Worm (Caenorhabditis elegans) whole organism, L1 larva: ENCODE data around the gene trap-3.

ENCODE experiments used
- C04F5.9 ChIP-seq: sonication (generic microtip); optimal IDR thresholded peaks from 2 replicates; lab custom pipeline; 2016; ENCODE audit warnings: missing genetic modification characterization, missing compliant biosample characterization
- aha-1 ChIP-seq: fragments of 150-350 bp; optimal IDR thresholded peaks from 2 replicates; lab custom pipeline; 2014; ENCODE audit warnings: missing biosample characterization, missing genetic modification characterization
- alr-1 ChIP-seq: fragments of 200-800 bp; sonication (Bioruptor generic); optimal IDR thresholded peaks from 2 replicates; lab custom pipeline; 2018; ENCODE audit warnings: borderline replicate concordance, mild to moderate bottlenecking, missing genetic modification characterization, missing compliant biosample characterization
- aly-2 ChIP-seq: fragments of 150-350 bp; optimal IDR thresholded peaks from 2 replicates; lab custom pipeline; 2014; ENCODE audit warnings: missing biosample characterization, missing genetic modification characterization
- ama-1 ChIP-seq: fragments of 150-350 bp; optimal IDR thresholded peaks from 2 replicates; lab custom pipeline; 2014
- blmp-1 ChIP-seq: fragments of 150-350 bp; optimal IDR thresholded peaks from 2 replicates; lab custom pipeline; 2014; ENCODE audit warnings: missing biosample characterization, missing genetic modification characterization
- ceh-82 ChIP-seq, 3 experiments: fragments of 150-350 bp in 1 of 3; sonication (generic microtip) in 2 of 3; optimal IDR thresholded peaks; 2 replicates each; lab custom pipeline; 2014 to 2017; ENCODE audit warnings: missing biosample characterization in 3 of 3, missing genetic modification characterization in 3 of 3
- ces-1 ChIP-seq: fragments of 150-350 bp; optimal IDR thresholded peaks from 2 replicates; lab custom pipeline; 2014; ENCODE audit warnings: missing biosample characterization, missing genetic modification reagents, missing genetic modification characterization
- dsc-1 ChIP-seq: sonication (generic microtip); optimal IDR thresholded peaks from 2 replicates; lab custom pipeline; 2016; ENCODE audit warnings: mild to moderate bottlenecking, missing genetic modification characterization, missing compliant biosample characterization
- efl-3 ChIP-seq: fragments of 200-800 bp; sonication (Bioruptor generic); optimal IDR thresholded peaks from 2 replicates; lab custom pipeline; 2018; ENCODE audit warnings: mild to moderate bottlenecking, missing genetic modification characterization, missing compliant biosample characterization
- egl-13 ChIP-seq: sonication (generic microtip); optimal IDR thresholded peaks from 2 replicates; lab custom pipeline; 2016; ENCODE audit warnings: missing genotype, missing genetic modification reagents, missing genetic modification characterization, missing compliant biosample characterization
- elt-2 ChIP-seq: sonication (generic microtip); optimal IDR thresholded peaks from 2 replicates; lab custom pipeline; 2016; ENCODE audit warnings: missing genetic modification characterization, mild to moderate bottlenecking, inconsistent platforms, missing compliant biosample characterization, missing genetic modification reagents
- grh-1 ChIP-seq: fragments of 200-800 bp; sonication (Bioruptor generic); IDR thresholded peaks from 2 replicates; pipeline ENCODE4 v1.3.6; 2022; ENCODE audit warnings: missing genetic modification reagents, missing genetic modification characterization, missing compliant biosample characterization
- irx-1 ChIP-seq: sonication (generic microtip); optimal IDR thresholded peaks from 2 replicates; lab custom pipeline; 2016; ENCODE audit warnings: missing genetic modification characterization, missing compliant biosample characterization
- jun-1 ChIP-seq: fragments of 150-350 bp; optimal IDR thresholded peaks from 2 replicates; lab custom pipeline; 2014; ENCODE audit warnings: missing biosample characterization, missing genetic modification reagents, missing genetic modification characterization
- lin-13 ChIP-seq: fragments of 150-350 bp; optimal IDR thresholded peaks from 2 replicates; lab custom pipeline; 2014; ENCODE audit warnings: missing biosample characterization, missing genetic modification reagents, missing genetic modification characterization
- lin-14 ChIP-seq: fragments of 200-800 bp; sonication (Bioruptor generic); optimal IDR thresholded peaks from 2 replicates; lab custom pipeline; 2018; ENCODE audit warnings: mild to moderate bottlenecking, missing genetic modification characterization, moderate library complexity, missing compliant biosample characterization
- lin-35 ChIP-seq, 2 experiments: fragments of 150-350 bp; optimal IDR thresholded peaks; 2 replicates each; lab custom pipeline; 2014; ENCODE audit warnings: missing biosample characterization in 2 of 2, missing genetic modification characterization in 2 of 2, missing genetic modification reagents in 2 of 2
- mab-9 ChIP-seq: fragments of 200-800 bp; sonication (Bioruptor generic); IDR thresholded peaks from 2 replicates; pipeline ENCODE4 v1.3.6; 2022; ENCODE audit warnings: missing genetic modification reagents, missing genetic modification characterization, missing compliant biosample characterization
- nhr-11 ChIP-seq: fragments of 150-350 bp; optimal IDR thresholded peaks from 2 replicates; lab custom pipeline; 2014; ENCODE audit warnings: missing biosample characterization, missing genetic modification characterization
- nhr-12 ChIP-seq: sonication (generic microtip); optimal IDR thresholded peaks from 2 replicates; lab custom pipeline; 2017; ENCODE audit warnings: missing biosample characterization, missing genetic modification characterization
- nhr-20 ChIP-seq: sonication (generic microtip); optimal IDR thresholded peaks from 2 replicates; lab custom pipeline; 2016; ENCODE audit warnings: mild to moderate bottlenecking, missing genetic modification characterization, missing compliant biosample characterization
- nhr-85 ChIP-seq: sonication (generic microtip); peaks from one replicate; lab custom pipeline; 2016; ENCODE audit warnings: missing genetic modification characterization, inconsistent platforms, missing compliant biosample characterization
- pag-3 ChIP-seq: sonication (generic microtip); optimal IDR thresholded peaks from 2 replicates; lab custom pipeline; 2017; ENCODE audit warnings: missing genetic modification characterization, mild to moderate bottlenecking, missing compliant biosample characterization, antibody characterized with exemption, borderline replicate concordance; ENCODE audit not compliant: insufficient read depth
- pqm-1 ChIP-seq: sonication (generic microtip); optimal IDR thresholded peaks from 3 replicates; lab custom pipeline; 2017; ENCODE audit warnings: missing biosample characterization, missing genetic modification characterization
- sox-4 ChIP-seq: sonication (generic microtip); optimal IDR thresholded peaks from 2 replicates; lab custom pipeline; 2016; ENCODE audit warnings: missing genetic modification characterization, missing compliant biosample characterization
- sup-37 ChIP-seq: fragments of 200-800 bp; sonication (Bioruptor generic); optimal IDR thresholded peaks from 2 replicates; lab custom pipeline; 2018; ENCODE audit warnings: mild to moderate bottlenecking, missing genetic modification characterization, missing compliant biosample characterization
- tbx-2 ChIP-seq: sonication (generic microtip); optimal IDR thresholded peaks from 2 replicates; lab custom pipeline; 2016; ENCODE audit warnings: missing genetic modification characterization, missing compliant biosample characterization
- unc-30 ChIP-seq: sonication (generic microtip); optimal IDR thresholded peaks from 2 replicates; lab custom pipeline; 2017; ENCODE audit warnings: missing biosample characterization, missing genetic modification characterization
- unc-98 ChIP-seq: fragments of 200-800 bp; sonication (Bioruptor generic); IDR thresholded peaks from 2 replicates; pipeline ENCODE4 v1.3.6; 2022; ENCODE audit warnings: missing genetic modification characterization, missing compliant biosample characterization
- xbp-1 ChIP-seq: sonication (generic microtip); optimal IDR thresholded peaks from 2 replicates; lab custom pipeline; 2016; ENCODE audit warnings: missing genetic modification characterization, missing compliant biosample characterization
- zip-4 ChIP-seq: fragments of 200-800 bp; sonication (Bioruptor generic); optimal IDR thresholded peaks from 2 replicates; lab custom pipeline; 2018; ENCODE audit warnings: mild to moderate bottlenecking, missing genetic modification characterization, moderate library complexity, missing compliant biosample characterization
- ztf-11 ChIP-seq, 2 experiments: sonication (generic microtip); optimal IDR thresholded peaks; 2 replicates each; lab custom pipeline; 2016 to 2017; ENCODE audit warnings: missing genetic modification characterization in 2 of 2, missing biosample characterization in 1 of 2, missing compliant biosample characterization in 1 of 2
- ztf-4 ChIP-seq: fragments of 150-350 bp; optimal IDR thresholded peaks from 2 replicates; lab custom pipeline; 2014; ENCODE audit warnings: missing biosample characterization, missing genetic modification characterization

trap-3 gene

ce11 chrIV:2393023-2393422, 3.8 kb downstream of the trap-3 start:
- TF ChIP-seq efl-3 (GFP tag; lab: Kevin White, UChicago): no peak
- TF ChIP-seq alr-1 (tag; lab: Kevin White, UChicago): no peak

ce11 chrIV:2395997-2396396, 6.8 kb downstream of the trap-3 start:
- TF ChIP-seq efl-3 (GFP tag; lab: Kevin White, UChicago) (no peak), ama-1 (lab: Kevin White, UChicago) (no peak), unc-30 (tag; lab: Kevin White, UChicago) (no peak), elt-2 (tag; lab: Kevin White, UChicago) (no peak), ces-1 (GFP tag; lab: Kevin White, UChicago) (no peak), nhr-85 (tag; lab: Kevin White, UChicago) (no peak), blmp-1 (no peak), lin-35 (GFP tag; optimal IDR thresholded peaks at IDR 0.05; lab: Kevin White, UChicago) (no peak), zip-4 (GFP tag; lab: Kevin White, UChicago) (no peak), jun-1 (tag; lab: Kevin White, UChicago) (no peak), tbx-2 (tag; lab: Kevin White, UChicago) (no peak), egl-13 (tag; lab: Kevin White, UChicago) (no peak), nhr-20 (tag; lab: Kevin White, UChicago) (no peak), mab-9 (no peak), lin-14 (GFP tag; lab: Kevin White, UChicago) (no peak), nhr-11 (tag; lab: Kevin White, UChicago) (no peak)

ce11 chrIV:2398317-2398716, 9.1 kb downstream of the trap-3 start:
- TF ChIP-seq dsc-1 (tag; lab: Kevin White, UChicago) (no peak), aly-2 (tag; lab: Kevin White, UChicago) (no peak)
- TF ChIP-seq, all 84 proteins: peak for 0

- TF ChIP-seq aly-2 (tag; lab: Kevin White, UChicago) (no peak), lin-13 (GFP tag; lab: Kevin White, UChicago) (no peak), nhr-20 (tag; lab: Kevin White, UChicago) (no peak), ztf-4 (tag; lab: Kevin White, UChicago) (no peak), xbp-1 (tag; lab: Kevin White, UChicago) (no peak), nhr-12 (no peak), grh-1 (no peak), sox-4 (tag; lab: Kevin White, UChicago) (no peak)
Measured at ce11 chrIV:2399420-2399819, 10.2 kb downstream of the trap-3 start, which contains the start of gene Y38F2AR.10. Y38F2AR.10 (minus strand) TSS chrIV:2399520.

- no peak for TF ChIP-seq unc-30 (tag; lab: Kevin White, UChicago)
- no peak for TF ChIP-seq C04F5.9 (tag; lab: Kevin White, UChicago)
- no peak for TF ChIP-seq sox-4 (tag; lab: Kevin White, UChicago)
- no peak for TF ChIP-seq irx-1 (tag; lab: Kevin White, UChicago)
- TF ChIP-seq nhr-11 (tag; lab: Kevin White, UChicago): no peak
- TF ChIP-seq sup-37 (GFP tag; lab: Kevin White, UChicago): no peak
- no peak for TF ChIP-seq unc-98
- TF ChIP-seq ztf-11 (tag; optimal IDR thresholded peaks at IDR 0.05; lab: Kevin White, UChicago): no peak
- no peak for TF ChIP-seq aha-1
- TF ChIP-seq pag-3 (tag; lab: Kevin White, UChicago): no peak
- TF ChIP-seq ceh-82 (tag; optimal IDR thresholded peaks at IDR 0.05; lab: Kevin White, UChicago): no peak
- no peak for TF ChIP-seq pqm-1 (tag; lab: Kevin White, UChicago)
Measured at ce11 chrIV:2400651-2401050, 11.4 kb downstream of the trap-3 start.
